Fruit fly (Drosophila melanogaster): ENCODE measurements around the gene CG7582.

DNA sequence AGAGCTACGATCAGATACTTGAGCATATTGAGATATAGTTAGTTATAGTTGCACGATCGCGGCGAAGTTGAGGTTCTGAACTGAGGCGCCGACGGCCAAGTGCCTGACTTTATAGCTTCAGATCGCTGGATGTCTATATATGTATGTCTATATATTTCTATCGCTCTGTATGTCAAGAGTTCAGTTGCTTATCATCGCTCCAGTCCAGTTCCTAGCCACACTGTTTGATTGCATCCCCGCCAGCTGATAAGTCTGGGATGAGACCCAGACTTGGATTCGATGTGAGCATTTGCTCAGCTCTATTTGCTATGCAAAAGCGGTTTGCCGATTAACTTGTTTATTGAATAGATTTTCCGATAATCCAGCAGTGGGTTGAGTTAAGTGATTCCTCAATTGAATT lies 4.6 kb upstream of the CG7582 start:
- TF ChIP-seq CG9948 (tag; optimal IDR thresholded peaks at IDR 0.05) (no peak), CG34367 (tag; optimal IDR thresholded peaks at IDR 0.05) (no peak), D1 (tag; optimal IDR thresholded peaks at IDR 0.05) (no peak)

Measured in whole organism, pupa.